Worm (Caenorhabditis elegans): ENCODE data around the gene srx-8.

srx-8 gene

DNA sequence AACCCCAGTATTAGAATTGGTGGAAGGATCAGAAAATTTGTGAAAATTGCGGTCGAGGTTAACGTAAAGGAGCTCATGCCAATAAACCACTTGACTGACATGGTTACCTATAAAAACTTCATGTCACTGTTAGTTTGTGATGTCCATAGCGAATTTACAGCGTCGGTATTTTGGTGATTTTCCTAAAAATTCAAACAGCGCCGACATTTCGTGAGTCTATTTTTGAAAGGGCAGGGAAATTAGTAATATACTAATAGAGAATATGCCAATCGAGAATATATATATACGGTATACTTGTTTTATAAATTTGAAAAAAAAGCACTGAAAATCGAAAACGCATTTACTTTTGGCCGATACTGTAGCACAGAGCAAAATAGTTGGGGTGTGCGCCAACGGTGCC lies at the start of gene srx-8:
TSS of gene srx-8 (minus strand) at position 101 of the 400 bp plus-strand sequence.
- TF ChIP-seq W03F9.2 (tag; optimal IDR thresholded peaks at IDR 0.05) = no peak
- TF ChIP-seq dao-5 (tag; optimal IDR thresholded peaks at IDR 0.05) = no peak
- no peak for TF ChIP-seq him-1 (tag; optimal IDR thresholded peaks at IDR 0.05)

DNA sequence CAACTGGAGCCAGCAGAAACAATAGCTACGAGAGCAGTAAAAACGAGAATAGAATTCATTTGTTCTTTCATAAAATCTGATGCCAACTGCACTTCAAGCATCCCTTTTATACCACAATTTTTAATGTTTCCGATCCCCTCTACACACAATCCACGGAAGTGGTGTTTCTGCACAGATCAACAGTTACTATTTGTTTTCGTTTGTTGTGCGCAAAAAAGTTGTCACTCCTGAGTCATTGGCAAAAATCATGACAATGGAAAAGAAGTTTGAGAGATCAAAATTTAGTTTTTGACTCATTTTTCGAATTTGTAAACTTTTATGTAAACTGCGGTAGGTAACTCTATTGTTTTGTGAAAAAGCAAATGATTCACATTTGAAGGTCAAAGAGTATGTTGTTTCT lies 48.1 kb upstream of the srx-8 start, which contains the start of gene srlf-37:
TSS of gene srlf-37 (minus strand) at position 101 of the 400 bp plus-strand sequence.
- no peak for TF ChIP-seq W03F9.2 (tag; optimal IDR thresholded peaks at IDR 0.05)
- TF ChIP-seq him-1 (tag; optimal IDR thresholded peaks at IDR 0.05) = no peak
- TF ChIP-seq dao-5 (tag; optimal IDR thresholded peaks at IDR 0.05) = no peak

DNA sequence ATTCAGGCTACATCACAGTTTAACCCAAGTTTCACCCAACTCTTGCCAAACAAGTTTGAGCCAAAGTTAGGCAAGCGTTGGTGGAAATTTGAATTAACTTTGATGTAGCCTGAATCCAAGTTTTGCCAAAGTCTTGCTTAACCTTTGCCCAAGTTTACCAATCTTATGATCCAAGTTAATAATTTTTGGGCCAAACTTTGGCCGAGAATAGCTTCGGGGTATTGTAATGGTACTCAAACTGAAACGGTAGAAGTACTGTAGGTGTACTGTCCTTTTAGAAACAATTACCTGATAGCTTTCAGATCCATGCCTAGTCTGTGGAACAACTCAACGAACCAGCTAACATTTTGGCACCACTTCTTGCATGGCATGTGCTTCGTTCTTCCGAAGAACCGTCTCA lies 44.3 kb upstream of the srx-8 start, which contains the start of gene nhr-251:
TSS of gene nhr-251 (plus strand) at position 301 of the 400 bp plus-strand sequence.
- TF ChIP-seq dao-5 (tag; optimal IDR thresholded peaks at IDR 0.05) (no peak), W03F9.2 (tag; optimal IDR thresholded peaks at IDR 0.05) (no peak)

DNA sequence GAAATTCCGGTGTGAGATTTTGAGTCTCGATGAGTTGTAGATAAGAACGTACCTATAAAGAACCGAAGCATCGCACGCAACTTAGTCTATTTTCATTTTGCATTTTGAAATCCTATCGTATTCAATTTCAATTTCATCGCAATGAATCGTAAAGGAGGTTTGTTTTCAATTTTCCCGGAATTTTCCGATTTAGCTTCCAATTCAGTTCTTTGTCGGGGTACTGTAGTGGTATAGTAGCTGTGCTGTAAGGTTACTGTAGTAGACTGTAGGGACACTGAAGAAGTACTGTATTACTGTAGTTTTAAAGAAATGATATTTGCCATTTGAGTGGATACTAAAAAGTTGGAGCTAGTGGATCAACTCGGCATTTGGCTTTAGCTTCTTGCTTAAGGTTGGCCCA lies 43.8 kb upstream of the srx-8 start:
- TF ChIP-seq him-1 (tag; optimal IDR thresholded peaks at IDR 0.05) (no peak), dao-5 (tag; optimal IDR thresholded peaks at IDR 0.05) (no peak), W03F9.2 (tag; optimal IDR thresholded peaks at IDR 0.05) (no peak)

DNA sequence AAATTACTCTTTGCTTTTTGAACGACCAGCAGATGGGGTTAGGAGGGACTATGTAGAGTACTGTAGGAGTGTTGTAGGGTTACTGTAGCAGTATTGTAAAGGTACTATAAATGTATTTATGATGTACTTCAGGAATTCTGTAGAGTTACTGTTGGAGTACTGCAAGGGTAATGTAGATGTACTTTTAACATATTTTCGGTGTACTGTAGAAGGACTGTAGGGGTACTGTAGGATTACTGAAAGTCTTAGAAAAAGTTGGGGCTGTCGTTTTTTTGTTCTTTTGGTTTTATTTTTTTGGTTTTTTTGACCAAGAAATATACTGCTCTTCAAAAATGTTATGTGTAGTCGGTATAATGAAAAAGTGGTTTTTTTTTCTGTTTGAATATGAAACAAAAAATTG lies 42.7 kb upstream of the srx-8 start:
- TF ChIP-seq dao-5 (tag; optimal IDR thresholded peaks at IDR 0.05) (no peak), him-1 (tag; optimal IDR thresholded peaks at IDR 0.05) (no peak), W03F9.2 (tag; optimal IDR thresholded peaks at IDR 0.05) (no peak)

DNA sequence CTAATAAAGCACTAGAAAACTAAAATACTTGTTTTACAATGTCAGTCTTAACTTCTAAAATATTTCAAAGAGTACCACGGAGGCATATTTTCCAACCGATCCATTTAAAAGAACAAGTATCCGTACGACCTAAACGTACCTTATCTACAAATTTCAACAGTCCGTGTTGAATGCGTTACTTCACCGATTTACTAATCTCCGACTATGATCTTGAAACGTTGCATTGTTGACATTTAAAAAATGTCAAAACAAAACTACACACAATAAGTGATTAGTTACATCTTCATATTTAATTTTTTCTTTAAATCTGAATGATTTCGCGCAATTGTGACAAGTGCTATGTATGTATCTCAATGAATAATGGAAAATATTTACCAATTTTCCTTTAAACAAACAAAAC lies 41.9 kb upstream of the srx-8 start:
- TF ChIP-seq him-1 (tag; optimal IDR thresholded peaks at IDR 0.05) (no peak), dao-5 (tag; optimal IDR thresholded peaks at IDR 0.05) (no peak), W03F9.2 (tag; optimal IDR thresholded peaks at IDR 0.05) (no peak)

DNA sequence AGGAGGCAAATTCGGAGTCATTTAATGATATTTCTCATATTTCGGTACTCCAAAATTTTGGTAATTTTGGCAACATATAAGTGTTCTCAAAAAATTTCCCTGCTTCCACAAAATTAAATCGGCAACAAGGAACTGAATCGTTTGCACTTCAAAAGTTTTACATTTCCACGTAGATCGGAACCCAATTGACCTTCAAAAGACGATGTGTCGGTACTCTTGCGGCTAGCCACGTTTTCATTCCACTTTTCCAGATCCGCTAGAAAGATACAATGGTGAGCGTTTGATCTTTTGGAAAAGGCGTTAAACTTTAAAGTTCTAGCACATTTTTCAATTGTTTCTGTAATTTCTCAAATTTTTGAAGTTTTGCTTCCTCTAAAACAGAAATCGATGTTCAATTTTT lies 41.0 kb upstream of the srx-8 start:
- no peak for TF ChIP-seq him-1 (tag; optimal IDR thresholded peaks at IDR 0.05)
- TF ChIP-seq dao-5 (tag; optimal IDR thresholded peaks at IDR 0.05) = no peak
- TF ChIP-seq W03F9.2 (tag; optimal IDR thresholded peaks at IDR 0.05) = no peak

DNA sequence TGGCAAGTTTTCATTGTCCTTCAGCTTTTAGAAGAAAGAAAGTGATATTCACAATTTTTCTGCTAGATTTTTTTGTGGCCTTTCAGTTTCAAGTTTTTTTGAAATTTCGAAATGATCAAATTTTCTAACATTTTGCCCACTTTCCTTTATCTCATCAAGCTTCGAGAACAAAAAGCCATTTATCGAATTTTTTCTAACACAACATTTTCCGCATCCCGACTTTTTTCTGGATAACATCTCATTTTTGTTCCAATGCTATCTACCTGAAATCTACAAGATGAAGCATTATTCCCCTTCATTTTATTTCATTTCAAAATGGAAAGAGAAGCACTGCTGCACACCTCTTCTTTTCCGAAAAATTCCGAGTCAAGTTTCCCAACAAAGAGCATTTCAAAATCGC lies 37.0 kb upstream of the srx-8 start, which contains the start of gene ZK488.5:
TSS of gene ZK488.5 (plus strand) at position 301 of the 400 bp plus-strand sequence.
- TF ChIP-seq dao-5 (tag; optimal IDR thresholded peaks at IDR 0.05) = no peak
- no peak for TF ChIP-seq him-1 (tag; optimal IDR thresholded peaks at IDR 0.05)
- no peak for TF ChIP-seq W03F9.2 (tag; optimal IDR thresholded peaks at IDR 0.05)

DNA sequence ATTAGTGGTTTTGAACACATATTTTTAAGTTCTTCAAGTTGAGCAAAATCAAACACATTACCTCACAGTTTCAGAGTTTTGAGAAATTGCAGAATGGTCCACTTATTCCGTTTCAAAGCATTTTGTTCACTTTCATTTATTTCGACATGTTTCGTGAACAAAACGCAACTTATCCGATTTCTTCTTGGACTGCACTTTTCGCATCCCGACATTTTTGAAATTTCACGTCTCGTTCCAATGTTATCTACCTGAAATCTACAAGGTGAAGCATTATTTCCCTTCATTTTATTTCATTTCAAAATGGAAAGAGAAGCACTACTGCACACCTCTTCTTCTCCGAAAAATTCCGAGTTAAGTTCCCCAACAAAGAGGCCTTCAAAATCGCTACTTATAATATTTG lies 34.2 kb upstream of the srx-8 start, which contains the start of gene ZK488.6:
TSS of gene ZK488.6 (plus strand) at position 301 of the 400 bp plus-strand sequence.
- TF ChIP-seq him-1 (tag; optimal IDR thresholded peaks at IDR 0.05) (no peak), dao-5 (tag; optimal IDR thresholded peaks at IDR 0.05) (no peak)

DNA sequence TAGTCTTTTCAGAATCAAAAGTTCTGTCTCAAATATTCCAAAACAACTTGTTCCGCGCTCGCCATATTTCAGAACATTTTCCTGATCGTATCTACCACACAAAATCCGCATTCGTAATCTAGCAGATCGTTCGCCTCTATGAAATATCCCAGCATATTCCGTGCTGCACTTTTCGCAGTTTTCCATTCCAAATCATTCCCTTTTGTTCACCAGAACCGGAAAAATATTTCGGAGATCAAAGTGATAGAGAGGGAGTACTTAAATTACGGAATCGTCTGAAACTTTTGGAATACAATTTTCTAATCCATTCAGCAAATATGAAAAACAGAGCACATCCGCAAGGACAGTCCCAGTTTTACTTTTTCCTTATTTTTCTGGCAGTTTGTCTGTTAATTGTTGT lies 31.9 kb upstream of the srx-8 start, which contains the start of gene K06H6.1:
TSS of gene K06H6.1 (plus strand) at position 301 of the 400 bp plus-strand sequence.
- TF ChIP-seq him-1 (tag; optimal IDR thresholded peaks at IDR 0.05) (no peak), W03F9.2 (tag; optimal IDR thresholded peaks at IDR 0.05) (no peak), dao-5 (tag; optimal IDR thresholded peaks at IDR 0.05) (no peak)

DNA sequence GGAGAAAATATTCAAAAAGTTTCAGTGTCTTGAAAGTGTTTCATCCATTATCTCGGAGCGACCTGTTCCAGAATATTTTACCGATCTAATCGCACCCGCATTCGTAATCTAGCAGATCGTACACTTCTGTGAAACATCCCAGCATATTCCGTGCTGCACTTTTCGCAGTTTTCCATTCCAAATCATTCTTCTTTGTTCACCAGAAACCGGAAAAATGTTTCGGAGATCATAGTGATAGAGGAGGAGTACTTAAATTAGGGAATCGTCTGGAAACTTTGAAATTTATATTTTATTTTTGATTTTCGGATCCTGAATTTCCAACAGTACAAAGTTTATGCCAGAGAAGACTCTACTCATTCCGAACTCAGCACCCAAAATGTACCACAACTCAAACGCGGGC lies 29.5 kb upstream of the srx-8 start, which contains the start of gene K06H6.2:
TSS of gene K06H6.2 (plus strand) at position 301 of the 400 bp plus-strand sequence.
- no peak for TF ChIP-seq him-1 (tag; optimal IDR thresholded peaks at IDR 0.05)
- no peak for TF ChIP-seq dao-5 (tag; optimal IDR thresholded peaks at IDR 0.05)
- TF ChIP-seq W03F9.2 (tag; optimal IDR thresholded peaks at IDR 0.05) = no peak

DNA sequence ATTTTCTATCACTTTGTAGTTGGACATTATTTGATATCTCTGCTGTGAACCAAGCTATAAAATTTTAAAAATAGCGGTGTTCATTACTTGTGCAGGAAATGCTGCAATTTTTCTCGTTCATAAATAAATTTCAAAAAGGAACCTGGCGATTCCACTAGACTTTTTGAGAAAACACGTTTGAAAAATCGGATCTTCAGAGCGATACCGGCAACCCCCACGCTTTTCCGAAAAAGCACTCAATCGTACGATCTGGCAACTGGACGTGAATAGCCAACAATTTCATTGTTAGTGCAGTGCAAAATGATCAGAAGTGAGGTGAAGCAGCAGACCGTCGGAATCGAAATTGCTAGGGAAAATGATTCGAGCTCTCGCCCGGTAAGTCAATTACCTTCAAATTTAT lies 25.7 kb upstream of the srx-8 start, which contains the start of gene nstp-7:
TSS of gene nstp-7 (plus strand) at position 301 of the 400 bp plus-strand sequence.
- TF ChIP-seq dao-5 (tag; optimal IDR thresholded peaks at IDR 0.05) = no peak
- TF ChIP-seq W03F9.2 (tag; optimal IDR thresholded peaks at IDR 0.05) = no peak
- TF ChIP-seq him-1 (tag; optimal IDR thresholded peaks at IDR 0.05) = no peak

DNA sequence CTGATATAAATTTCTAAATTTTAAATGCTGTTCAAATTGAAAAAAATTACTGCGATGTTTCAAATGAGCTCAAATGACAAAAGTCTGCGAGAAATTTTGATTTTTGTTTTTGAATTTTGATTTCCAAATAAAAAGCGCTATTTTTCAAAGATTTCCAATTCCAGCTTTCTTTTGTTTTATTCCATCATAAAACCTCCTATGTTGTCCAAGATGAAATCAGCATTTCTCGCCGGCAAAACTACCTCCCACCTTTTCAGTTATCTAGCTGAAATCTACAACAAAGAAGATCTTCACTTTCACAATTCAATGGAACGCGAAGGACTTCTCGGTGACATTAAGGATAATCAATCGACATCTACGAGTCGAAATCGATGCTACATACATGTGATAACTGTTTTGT lies 23.0 kb upstream of the srx-8 start, which contains the start of gene K06H6.4:
TSS of gene K06H6.4 (plus strand) at position 301 of the 400 bp plus-strand sequence.
- TF ChIP-seq dao-5 (tag; optimal IDR thresholded peaks at IDR 0.05) (no peak), him-1 (tag; optimal IDR thresholded peaks at IDR 0.05) (no peak), W03F9.2 (tag; optimal IDR thresholded peaks at IDR 0.05) (no peak)

DNA sequence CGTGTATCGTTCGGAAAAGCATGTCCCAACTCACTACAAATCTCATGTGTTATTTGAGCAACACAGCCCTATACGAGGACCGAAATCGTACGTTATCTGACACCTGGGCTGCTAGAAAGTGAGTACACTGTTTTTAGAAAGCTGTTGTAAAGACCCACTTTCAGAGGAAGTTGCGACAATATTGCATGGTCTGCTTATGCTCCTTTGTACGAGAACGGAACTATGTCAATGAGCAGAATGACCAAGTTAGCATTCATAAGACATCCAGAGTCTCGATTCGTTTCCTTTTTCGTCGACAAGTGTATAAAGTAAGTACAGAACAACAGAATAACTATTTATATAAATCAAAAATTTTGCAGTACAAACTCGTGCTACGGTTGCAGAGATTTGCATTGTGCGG lies 21.0 kb upstream of the srx-8 start:
- no peak for TF ChIP-seq dao-5 (tag; optimal IDR thresholded peaks at IDR 0.05)
- no peak for TF ChIP-seq W03F9.2 (tag; optimal IDR thresholded peaks at IDR 0.05)
- no peak for TF ChIP-seq him-1 (tag; optimal IDR thresholded peaks at IDR 0.05)

DNA sequence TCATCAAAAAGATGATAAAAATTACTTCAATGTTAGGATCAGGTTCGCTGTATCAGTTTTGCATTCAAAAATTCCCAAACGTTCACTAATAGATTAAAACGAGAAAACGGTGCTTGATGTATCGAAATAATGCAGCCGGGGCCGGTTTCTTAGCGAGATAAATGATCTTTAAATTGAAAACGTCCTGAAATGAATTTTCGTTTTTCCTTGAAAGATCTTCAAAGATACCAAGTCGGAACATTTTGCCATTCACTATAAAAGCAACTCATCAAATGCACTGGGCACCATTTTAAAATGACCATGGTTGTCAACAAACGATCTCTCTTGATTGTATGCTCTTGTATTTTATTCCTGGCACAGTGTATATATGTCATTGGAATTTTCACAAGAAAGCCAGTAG lies 20.1 kb upstream of the srx-8 start, which contains the start of gene K06H6.5:
TSS of gene K06H6.5 (plus strand) at position 301 of the 400 bp plus-strand sequence.
- TF ChIP-seq W03F9.2 (tag; optimal IDR thresholded peaks at IDR 0.05) (no peak), him-1 (tag; optimal IDR thresholded peaks at IDR 0.05) (no peak), dao-5 (tag; optimal IDR thresholded peaks at IDR 0.05) (no peak)

Measured in whole organism, L4/young adult.